Fruit fly (Drosophila melanogaster) whole organism, embryonic: Measurements from ENCODE around the gene CG42718.

Experiments used
- ATbp ChIP-seq: fragments of 200-800 bp; sonication (Bioruptor generic); optimal IDR thresholded peaks from 2 replicates; lab custom pipeline; 2017; ENCODE audit warnings: missing biosample characterization, mild to moderate bottlenecking, missing genetic modification characterization, missing genetic modification reagents
- Atf3 ChIP-seq: fragments of 200-800 bp; sonication (Bioruptor generic); optimal IDR thresholded peaks from 3 replicates; lab custom pipeline; 2016; ENCODE audit warnings: missing biosample characterization, missing genetic modification characterization
- B-H2 ChIP-seq: fragments of 200-800 bp; sonication (Bioruptor generic); optimal IDR thresholded peaks from 2 replicates; lab custom pipeline; 2018; ENCODE audit warnings: missing biosample characterization, mild to moderate bottlenecking, missing genetic modification characterization
- Bteb2 ChIP-seq: fragments of 200-800 bp; sonication (Bioruptor generic); optimal IDR thresholded peaks from 2 replicates; lab custom pipeline; 2016; ENCODE audit warnings: missing biosample characterization, missing genetic modification characterization
- CG10366 ChIP-seq: fragments of 200-800 bp; sonication (Bioruptor generic); IDR thresholded peaks from 2 replicates; pipeline ENCODE4 v1.3.6; 2022; ENCODE audit warnings: missing biosample characterization, missing genetic modification characterization
- CG10543 ChIP-seq: fragments of 200-800 bp; sonication (Bioruptor generic); optimal IDR thresholded peaks from 3 replicates; lab custom pipeline; 2017; ENCODE audit warnings: missing biosample characterization, mild to moderate bottlenecking, missing genetic modification characterization, moderate library complexity
- CG11093 ChIP-seq: fragments of 200-800 bp; sonication (Bioruptor generic); IDR thresholded peaks from 3 replicates; pipeline ENCODE4 v1.3.6; 2022; ENCODE audit warnings: missing biosample characterization, missing genetic modification characterization
- CG11723 ChIP-seq: fragments of 200-800 bp; sonication (Bioruptor generic); optimal IDR thresholded peaks from 2 replicates; lab custom pipeline; 2017; ENCODE audit warnings: missing biosample characterization, mild to moderate bottlenecking, missing genetic modification characterization
- CG12744 ChIP-seq: fragments of 200-800 bp; sonication (Bioruptor generic); optimal IDR thresholded peaks from 2 replicates; lab custom pipeline; 2016; ENCODE audit warnings: missing biosample characterization, missing genetic modification characterization
- CG13296 ChIP-seq: fragments of 200-800 bp; sonication (Bioruptor generic); optimal IDR thresholded peaks from 3 replicates; lab custom pipeline; 2018; ENCODE audit warnings: missing biosample characterization, mild to moderate bottlenecking, missing genetic modification characterization
- CG13894 ChIP-seq: fragments of 200-800 bp; sonication (Bioruptor generic); optimal IDR thresholded peaks from 3 replicates; lab custom pipeline; 2018; ENCODE audit warnings: missing biosample characterization, mild to moderate bottlenecking, missing genetic modification characterization, moderate library complexity
- CG15514 ChIP-seq: fragments of 200-800 bp; sonication (Bioruptor generic); optimal IDR thresholded peaks from 3 replicates; lab custom pipeline; 2017; ENCODE audit warnings: missing biosample characterization, missing genetic modification characterization, mild to moderate bottlenecking, moderate library complexity, missing genetic modification reagents
- CG17359 ChIP-seq: fragments of 200-800 bp; sonication (Bioruptor generic); optimal IDR thresholded peaks from 3 replicates; lab custom pipeline; 2018; ENCODE audit warnings: missing biosample characterization, mild to moderate bottlenecking, missing genetic modification characterization, moderate library complexity
- CG17361 ChIP-seq: fragments of 200-800 bp; sonication (Bioruptor generic); IDR thresholded peaks from 3 replicates; pipeline ENCODE4 v1.3.6; 2022; ENCODE audit warnings: missing biosample characterization, missing genetic modification characterization
- CG31224 ChIP-seq: fragments of 200-800 bp; sonication (Bioruptor generic); IDR thresholded peaks from 2 replicates; pipeline ENCODE4 v1.3.6; 2022; ENCODE audit warnings: missing biosample characterization, missing genetic modification characterization
- CG31365 ChIP-seq: fragments of 200-800 bp; sonication (Bioruptor generic); optimal IDR thresholded peaks from 2 replicates; lab custom pipeline; 2018; ENCODE audit warnings: missing biosample characterization, mild to moderate bottlenecking, missing genetic modification characterization
- CG34224 ChIP-seq: fragments of 200-800 bp; sonication (Bioruptor generic); IDR thresholded peaks from 3 replicates; pipeline ENCODE4 v1.3.6; 2022; ENCODE audit warnings: missing biosample characterization, missing genetic modification characterization; ENCODE audit not compliant: partially characterized antibody
- CG34376 ChIP-seq: fragments of 200-800 bp; sonication (Bioruptor generic); optimal IDR thresholded peaks from 2 replicates; lab custom pipeline; 2018; ENCODE audit warnings: missing biosample characterization, mild to moderate bottlenecking, missing genetic modification characterization
- CG7271 ChIP-seq: fragments of 200-800 bp; sonication (Bioruptor generic); optimal IDR thresholded peaks from 2 replicates; lab custom pipeline; 2018; ENCODE audit warnings: missing biosample characterization, mild to moderate bottlenecking, missing genetic modification characterization, moderate library complexity
- Dbx ChIP-seq: fragments of 200-800 bp; sonication (Bioruptor generic); IDR thresholded peaks from 3 replicates; pipeline ENCODE4 v1.3.6; 2022; ENCODE audit warnings: missing biosample characterization, missing genetic modification characterization
- GATAe ChIP-seq: fragments of 200-800 bp; sonication (Bioruptor generic); conservative IDR thresholded peaks from 2 replicates; pipeline ENCODE4 v1.3.6; 2022; ENCODE audit warnings: missing biosample characterization, missing genetic modification characterization
- Gsc ChIP-seq: fragments of 200-800 bp; sonication (Bioruptor generic); IDR thresholded peaks from 2 replicates; pipeline ENCODE4 v1.3.6; 2022; ENCODE audit warnings: missing biosample characterization, missing genetic modification characterization
- Hand ChIP-seq: fragments of 200-800 bp; sonication (Bioruptor generic); optimal IDR thresholded peaks from 2 replicates; lab custom pipeline; 2017; ENCODE audit warnings: mild to moderate bottlenecking, missing biosample characterization, missing genetic modification reagents, missing genetic modification characterization
- Max ChIP-seq: fragments of 200-800 bp; sonication (Bioruptor generic); optimal IDR thresholded peaks from 2 replicates; lab custom pipeline; 2016; ENCODE audit warnings: missing biosample characterization, mild to moderate bottlenecking, missing genetic modification characterization
- Med ChIP-seq: fragments of 200-800 bp; sonication (Bioruptor generic); peaks from one replicate; lab custom pipeline; 2016; ENCODE audit warnings: missing biosample characterization, missing genetic modification characterization, mild to moderate bottlenecking, inconsistent platforms, moderate library complexity
- Meics ChIP-seq: fragments of 200-800 bp; sonication (Bioruptor generic); optimal IDR thresholded peaks from 2 replicates; lab custom pipeline; 2017; ENCODE audit warnings: missing biosample characterization, mild to moderate bottlenecking, missing genetic modification characterization
- Mrtf ChIP-seq: fragments of 200-800 bp; sonication (Bioruptor generic); IDR thresholded peaks from 3 replicates; pipeline ENCODE4 v1.3.6; 2022; ENCODE audit warnings: missing biosample characterization, missing genetic modification characterization
- Myb ChIP-seq: fragments of 200-800 bp; sonication (Bioruptor generic); optimal IDR thresholded peaks from 2 replicates; lab custom pipeline; 2016; ENCODE audit warnings: missing biosample characterization, missing genetic modification characterization
- NC2β ChIP-seq: fragments of 200-800 bp; sonication (Bioruptor generic); optimal IDR thresholded peaks from 2 replicates; lab custom pipeline; 2016; ENCODE audit warnings: missing biosample characterization, missing genetic modification characterization
- PHDP ChIP-seq: fragments of 200-800 bp; sonication (Bioruptor generic); optimal IDR thresholded peaks from 3 replicates; lab custom pipeline; 2018; ENCODE audit warnings: missing biosample characterization, mild to moderate bottlenecking, missing genetic modification characterization, moderate library complexity
- Pdp1 ChIP-seq, 2 experiments: fragments of 200-800 bp; sonication (Bioruptor generic); optimal IDR thresholded peaks; 3 replicates each; lab custom pipeline; 2016; ENCODE audit warnings: missing biosample characterization in 2 of 2, missing genetic modification characterization in 2 of 2, mild to moderate bottlenecking in 1 of 2, moderate library complexity in 1 of 2
- Rx ChIP-seq: fragments of 200-800 bp; sonication (Bioruptor generic); IDR thresholded peaks from 2 replicates; pipeline ENCODE4 v1.3.6; 2022; ENCODE audit warnings: missing biosample characterization, missing genetic modification characterization
- Taf1 ChIP-seq: fragments of 200-800 bp; sonication (Bioruptor generic); IDR thresholded peaks from 2 replicates; pipeline ENCODE4 v1.3.6; 2022; ENCODE audit warnings: missing biosample characterization, missing genetic modification characterization
- Trl ChIP-seq, 3 experiments: fragments of >200 bp in 2 of 3; fragments of 200-800 bp in 1 of 3; sonication (Bioruptor generic) in 1 of 3; optimal IDR thresholded peaks; 2 replicates in 1 of 3; 3 replicates in 2 of 3; lab custom pipeline; 2016 to 2017; ENCODE audit warnings: missing biosample characterization in 1 of 3, missing genetic modification characterization in 1 of 3
- chm ChIP-seq: fragments of 200-800 bp; sonication (Bioruptor generic); IDR thresholded peaks from 2 replicates; pipeline ENCODE4 v1.3.6; 2022; ENCODE audit warnings: missing biosample characterization, missing genetic modification characterization
- dimm ChIP-seq: fragments of 200-800 bp; sonication (Bioruptor generic); IDR thresholded peaks from 2 replicates; pipeline ENCODE4 v1.3.6; 2022; ENCODE audit warnings: missing biosample characterization, missing genetic modification characterization
- exex ChIP-seq: fragments of 200-800 bp; sonication (Bioruptor generic); optimal IDR thresholded peaks from 4 replicates; lab custom pipeline; 2018; ENCODE audit warnings: missing biosample characterization, mild to moderate bottlenecking, missing genetic modification characterization, moderate library complexity
- ind ChIP-seq: fragments of 200-800 bp; sonication (Bioruptor generic); optimal IDR thresholded peaks from 3 replicates; lab custom pipeline; 2016; ENCODE audit warnings: missing biosample characterization, missing genetic modification characterization
- insv ChIP-seq, 2 experiments: fragments of 200-800 bp; sonication (Bioruptor generic); optimal IDR thresholded peaks; 3 replicates each; lab custom pipeline; 2016 to 2018; ENCODE audit warnings: missing biosample characterization in 2 of 2, missing genetic modification characterization in 2 of 2
- klu ChIP-seq: fragments of 200-800 bp; sonication (Bioruptor generic); IDR thresholded peaks from 2 replicates; pipeline ENCODE4 v1.3.6; 2022; ENCODE audit warnings: missing biosample characterization, missing genetic modification characterization
- mirr ChIP-seq: fragments of 200-800 bp; sonication (Bioruptor generic); optimal IDR thresholded peaks from 3 replicates; lab custom pipeline; 2018; ENCODE audit warnings: missing biosample characterization, mild to moderate bottlenecking, missing genetic modification characterization
- nerfin-2 ChIP-seq: fragments of 200-800 bp; sonication (Bioruptor generic); IDR thresholded peaks from 2 replicates; pipeline ENCODE4 v1.3.6; 2022; ENCODE audit warnings: missing biosample characterization, missing genetic modification characterization; ENCODE audit not compliant: partially characterized antibody
- rib ChIP-seq: fragments of 200-800 bp; sonication (Bioruptor generic); IDR thresholded peaks from 2 replicates; pipeline ENCODE4 v1.3.6; 2022; ENCODE audit warnings: missing biosample characterization, missing genetic modification characterization
- schlank ChIP-seq: fragments of 200-800 bp; sonication (Bioruptor generic); optimal IDR thresholded peaks from 2 replicates; lab custom pipeline; 2018; ENCODE audit warnings: missing biosample characterization, mild to moderate bottlenecking, missing genetic modification characterization
- sisA ChIP-seq: fragments of 200-800 bp; sonication (Bioruptor generic); IDR thresholded peaks from 2 replicates; pipeline ENCODE4 v1.3.6; 2022; ENCODE audit warnings: missing biosample characterization, missing genetic modification characterization
- slou ChIP-seq: fragments of 200-800 bp; sonication (Bioruptor generic); optimal IDR thresholded peaks from 3 replicates; lab custom pipeline; 2016; ENCODE audit warnings: missing biosample characterization, missing genetic modification characterization
- vfl ChIP-seq: fragments of 200-800 bp; sonication (Bioruptor generic); optimal IDR thresholded peaks from 2 replicates; lab custom pipeline; 2016; ENCODE audit warnings: missing biosample characterization, missing genetic modification characterization
- wdn ChIP-seq: fragments of 200-800 bp; sonication (Bioruptor generic); IDR thresholded peaks from 2 replicates; pipeline ENCODE4 v1.3.6; 2022; ENCODE audit warnings: missing biosample characterization, missing genetic modification characterization
- z ChIP-seq: fragments of 200-800 bp; sonication (Bioruptor generic); IDR thresholded peaks from 3 replicates; pipeline ENCODE4 v1.3.6; 2022; ENCODE audit warnings: missing biosample characterization, missing genetic modification characterization
- zfh1 ChIP-seq: fragments of 200-800 bp; sonication (Bioruptor generic); IDR thresholded peaks from 3 replicates; pipeline ENCODE4 v1.3.6; 2022; ENCODE audit warnings: missing biosample characterization, missing genetic modification characterization

The CG42718 gene

DNA sequence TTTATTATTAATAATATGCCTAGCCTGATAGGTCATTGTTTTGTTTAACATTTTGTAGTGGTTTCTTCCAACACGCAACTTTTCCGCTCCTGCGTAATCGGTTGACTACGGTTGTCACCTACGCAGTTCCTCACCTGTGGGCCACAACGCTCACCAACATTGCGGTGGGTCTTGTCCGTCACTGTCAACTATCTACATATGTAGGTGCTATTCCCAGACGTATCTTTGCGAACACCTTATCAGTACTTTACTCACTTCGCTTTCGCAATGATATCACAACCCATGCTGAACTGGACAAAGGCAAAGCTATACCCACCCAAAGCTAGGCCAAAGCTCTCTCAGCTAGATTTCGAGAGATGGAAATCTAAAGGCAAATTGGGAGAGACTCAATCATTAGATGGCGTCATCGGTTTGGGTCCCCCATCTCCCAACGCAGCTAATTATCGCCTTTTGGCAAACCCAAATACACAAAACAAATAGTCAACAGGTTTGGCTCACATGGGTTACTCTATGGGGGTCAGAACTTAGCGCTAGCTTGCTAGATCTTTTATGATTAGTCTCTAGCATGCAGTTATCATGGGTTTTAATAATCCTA, 35.2 kb upstream of the CG42718 start:
- TF ChIP-seq Max (GFP tag; lab: Kevin White, UChicago) (no peak), schlank (tag; lab: Kevin White, UChicago) (peak; percentile 48), slou (GFP tag; lab: Kevin White, UChicago) (no peak), Taf1 (GFP tag; lab: Robert Waterston, UW) (no peak), Bteb2 (no peak), insv (GFP tag; optimal IDR thresholded peaks at IDR 0.05; lab: Kevin White, UChicago) (no peak), CG17359 (no peak), rib (GFP tag; lab: Robert Waterston, UW) (0 out of 2 replicates have a peak, but pooled peaks have one; percentile 14), PHDP (tag; lab: Kevin White, UChicago) (peak; percentile 8), exex (peak; percentile 87), ATbp (GFP tag; lab: Kevin White, UChicago) (no peak), zfh1 (GFP tag; lab: Robert Waterston, UW) (no peak), CG12744 (no peak), CG15514 (GFP tag; lab: Kevin White, UChicago) (peak; percentile 48), CG10366 (GFP tag; lab: Robert Waterston, UW) (no peak), Trl (optimal IDR thresholded peaks at IDR 0.05; lab: Kevin White, UChicago) (peak in 1 of 2 experiments; percentile 53), Trl (GFP tag; optimal IDR thresholded peaks at IDR 0.05; lab: Kevin White, UChicago) (no peak), CG13894 (tag; lab: Kevin White, UChicago) (peak; percentile 97), sisA (no peak), B-H2 (GFP tag; lab: Kevin White, UChicago) (peak; percentile 46), CG31224 (peak; percentile 74), wdn (GFP tag; lab: Robert Waterston, UW) (no peak), chm (no peak), CG31365 (no peak), CG10543 (GFP tag; lab: Kevin White, UChicago) (peak; percentile 11), klu (no peak), dimm (GFP tag; lab: Robert Waterston, UW) (no peak), Mrtf (no peak), Med (GFP tag; lab: Kevin White, UChicago) (peak; percentile 51), Hand (GFP tag; lab: Kevin White, UChicago) (peak; percentile 4), Pdp1 (GFP tag; optimal IDR thresholded peaks at IDR 0.05; lab: Kevin White, UChicago) (peak in 1 of 2 experiments; percentile 49), CG34376 (GFP tag; lab: Kevin White, UChicago) (peak; percentile 93), CG34224 (peak; percentile 41; the same call in 1 of the 3 replicates), vfl (GFP tag; lab: Kevin White, UChicago) (no peak), Meics (GFP tag; lab: Kevin White, UChicago) (peak; percentile 25), z (GFP tag; lab: Robert Waterston, UW) (0 out of 3 replicates have a peak, but pooled peaks have one; percentile 25), Myb (GFP tag; lab: Kevin White, UChicago) (no peak), ind (GFP tag; lab: Kevin White, UChicago) (no peak), NC2β (GFP tag; lab: Kevin White, UChicago) (no peak), CG7271 (tag; lab: Kevin White, UChicago) (no peak), Dbx (GFP tag; lab: Robert Waterston, UW) (0 out of 3 replicates have a peak, but pooled peaks have one; percentile 15), CG13296 (GFP tag; lab: Kevin White, UChicago) (peak; percentile 17), nerfin-2 (no peak), CG11723 (GFP tag; lab: Kevin White, UChicago) (no peak), mirr (GFP tag; lab: Kevin White, UChicago) (peak; percentile 97), GATAe (GFP tag; lab: Robert Waterston, UW) (0 out of 2 replicates have a peak, but pooled peaks have one; percentile 15), CG17361 (GFP tag; lab: Robert Waterston, UW) (no peak), Atf3 (GFP tag; lab: Kevin White, UChicago) (no peak), Rx (GFP tag; lab: Robert Waterston, UW) (no peak), Gsc (GFP tag; lab: Robert Waterston, UW) (no peak), CG11093 (GFP tag; lab: Robert Waterston, UW) (no peak)
